Fruit fly (Drosophila melanogaster): ENCODE measurements around the gene CG14907.

CG14907 gene

dm6 chr3R:16624750-16625549, 27.2 kb downstream of the CG14907 start, which contains the start of gene Fas1 (continued):
- TF ChIP-seq Dfd (GFP tag; optimal IDR thresholded peaks at IDR 0.05) (no peak), CG9705 (GFP tag; optimal IDR thresholded peaks at IDR 0.05) (no peak)

- no peak for TF ChIP-seq usp (GFP tag; optimal IDR thresholded peaks at IDR 0.05)
- TF ChIP-seq OdsH (GFP tag; optimal IDR thresholded peaks at IDR 0.05) = no peak
- no peak for TF ChIP-seq pan (optimal IDR thresholded peaks at IDR 0.05)
- no peak for TF ChIP-seq Rel (GFP tag; optimal IDR thresholded peaks at IDR 0.05)
- TF ChIP-seq Rel (tag; optimal IDR thresholded peaks at IDR 0.05) = no peak
- TF ChIP-seq Hr78 (GFP tag; optimal IDR thresholded peaks at IDR 0.05) = no peak
- no peak for TF ChIP-seq rgr (GFP tag; optimal IDR thresholded peaks at IDR 0.05)
- no peak for TF ChIP-seq Dif (GFP tag; optimal IDR thresholded peaks at IDR 0.05; ENCODE audit: partially characterized antibody)
- no peak for TF ChIP-seq CrebA (GFP tag; optimal IDR thresholded peaks at IDR 0.05; ENCODE audit: borderline replicate concordance)
These were observed 27.8 kb downstream of the CG14907 start, which contains the start of gene Ccdc114 for dm6 chr3R:16624371-16624749. Gene Ccdc114, minus strand, starts transcription at chr3R:16624717.

dm6 chr3R:16620478-16620877, 31.6 kb downstream of the CG14907 start, which contains the start of gene CG14893:
Gene CG14893, plus strand, starts transcription at chr3R:16620778.
- TF ChIP-seq dsf (GFP tag; optimal IDR thresholded peaks at IDR 0.05; ENCODE audit: borderline replicate concordance) (no peak), fru (GFP tag; optimal IDR thresholded peaks at IDR 0.05) (no peak), rgr (GFP tag; optimal IDR thresholded peaks at IDR 0.05) (no peak), Hr78 (GFP tag; optimal IDR thresholded peaks at IDR 0.05) (no peak), Hr83 (GFP tag; optimal IDR thresholded peaks at IDR 0.05; ENCODE audit: poor library complexity, severe bottlenecking) (no peak), usp (GFP tag; optimal IDR thresholded peaks at IDR 0.05) (no peak)

dm6 chr3R:16617650-16618049, 34.5 kb downstream of the CG14907 start, which contains the start of gene CG17560:
Gene CG17560, plus strand, starts transcription at chr3R:16617950.
- TF ChIP-seq rgr (GFP tag; optimal IDR thresholded peaks at IDR 0.05) = no peak
- no peak for TF ChIP-seq N (GFP tag; optimal IDR thresholded peaks at IDR 0.05)
- TF ChIP-seq ey (GFP tag; optimal IDR thresholded peaks at IDR 0.05) = no peak
- no peak for TF ChIP-seq Hr78 (GFP tag; optimal IDR thresholded peaks at IDR 0.05)
- TF ChIP-seq br (GFP tag; optimal IDR thresholded peaks at IDR 0.05) = no peak
- TF ChIP-seq CG32264 (GFP tag; optimal IDR thresholded peaks at IDR 0.05) = no peak
- no peak for TF ChIP-seq OdsH (GFP tag; optimal IDR thresholded peaks at IDR 0.05)
- no peak for TF ChIP-seq jim (GFP tag; optimal IDR thresholded peaks at IDR 0.05)
- TF ChIP-seq Jra (GFP tag; optimal IDR thresholded peaks at IDR 0.05) = no peak
- TF ChIP-seq woc (GFP tag; optimal IDR thresholded peaks at IDR 0.05) = no peak
- TF ChIP-seq Mio (GFP tag; optimal IDR thresholded peaks at IDR 0.05) = no peak
- no peak for TF ChIP-seq CG9705 (GFP tag; optimal IDR thresholded peaks at IDR 0.05)
- TF ChIP-seq Dif (GFP tag; optimal IDR thresholded peaks at IDR 0.05; ENCODE audit: partially characterized antibody) = no peak
- TF ChIP-seq pan (optimal IDR thresholded peaks at IDR 0.05) = no peak
- no peak for TF ChIP-seq Myc (optimal IDR thresholded peaks at IDR 0.05)
- no peak for TF ChIP-seq foxo (GFP tag; optimal IDR thresholded peaks at IDR 0.05)
- TF ChIP-seq Rel (GFP tag; optimal IDR thresholded peaks at IDR 0.05) = no peak
- no peak for TF ChIP-seq Rel (tag; optimal IDR thresholded peaks at IDR 0.05)

- TF ChIP-seq tai (GFP tag; optimal IDR thresholded peaks at IDR 0.05) (no peak), dsf (GFP tag; optimal IDR thresholded peaks at IDR 0.05; ENCODE audit: borderline replicate concordance) (no peak), OdsH (GFP tag; optimal IDR thresholded peaks at IDR 0.05) (no peak), dmrt93B (GFP tag; optimal IDR thresholded peaks at IDR 0.05) (no peak), sage (GFP tag; optimal IDR thresholded peaks at IDR 0.05) (no peak), br (GFP tag; optimal IDR thresholded peaks at IDR 0.05) (no peak), foxo (GFP tag; optimal IDR thresholded peaks at IDR 0.05) (no peak), Dfd (GFP tag; optimal IDR thresholded peaks at IDR 0.05) (no peak)
These were observed 37.1 kb downstream of the CG14907 start, which contains the start of gene CG17562 for dm6 chr3R:16615009-16615408. Gene CG17562, plus strand, starts transcription at chr3R:16615309.

- TF ChIP-seq Hr83 (GFP tag; optimal IDR thresholded peaks at IDR 0.05; ENCODE audit: poor library complexity, severe bottlenecking) (peak; percentile 34), dl (GFP tag; optimal IDR thresholded peaks at IDR 0.05; ENCODE audit: insufficient read depth in 1 of 2, partially characterized antibody in 2 of 2) (no peak)
These were observed 37.9 kb downstream of the CG14907 start, which contains the start of gene CG10340 for dm6 chr3R:16614241-16614640. Gene CG10340, minus strand, starts transcription at chr3R:16614391.
